Fruit fly (Drosophila melanogaster) whole organism, embryonic: ENCODE measurements around the gene Gclm.

Experiments
- ATbp ChIP-seq: fragments of 200-800 bp; sonication (Bioruptor generic); optimal IDR thresholded peaks from 2 replicates; lab custom pipeline; 2017; ENCODE audit warnings: missing biosample characterization, mild to moderate bottlenecking, missing genetic modification characterization, missing genetic modification reagents
- Bgb ChIP-seq: fragments of 200-800 bp; sonication (Bioruptor generic); IDR thresholded peaks from 2 replicates; pipeline ENCODE4 v1.3.6; 2022; ENCODE audit warnings: missing biosample characterization, missing genetic modification characterization; ENCODE audit not compliant: partially characterized antibody
- CG12391 ChIP-seq: fragments of 200-800 bp; sonication (Bioruptor generic); optimal IDR thresholded peaks from 3 replicates; lab custom pipeline; 2018; ENCODE audit warnings: missing biosample characterization, mild to moderate bottlenecking, missing genetic modification characterization, moderate library complexity
- CG13775 ChIP-seq: fragments of 200-800 bp; sonication (Bioruptor generic); optimal IDR thresholded peaks from 3 replicates; lab custom pipeline; 2017; ENCODE audit warnings: missing biosample characterization, mild to moderate bottlenecking, missing genetic modification characterization
- CG14667 ChIP-seq: fragments of 200-800 bp; sonication (Bioruptor generic); IDR thresholded peaks from 2 replicates; pipeline ENCODE4 v1.3.6; 2022; ENCODE audit warnings: missing biosample characterization, missing genetic modification characterization
- CG15073 ChIP-seq: fragments of 200-800 bp; sonication (Bioruptor generic); optimal IDR thresholded peaks from 2 replicates; lab custom pipeline; 2016; ENCODE audit warnings: missing biosample characterization, missing genetic modification characterization
- CG15696 ChIP-seq: fragments of 200-800 bp; sonication (Bioruptor generic); optimal IDR thresholded peaks from 2 replicates; lab custom pipeline; 2019; ENCODE audit warnings: missing biosample characterization, mild to moderate bottlenecking, missing genetic modification characterization, moderate library complexity
- CG17568 ChIP-seq: fragments of 200-800 bp; sonication (Bioruptor generic); optimal IDR thresholded peaks from 2 replicates; lab custom pipeline; 2018; ENCODE audit warnings: missing biosample characterization, mild to moderate bottlenecking, missing genetic modification characterization, moderate library complexity
- CG3847 ChIP-seq: fragments of 200-800 bp; sonication (Bioruptor generic); IDR thresholded peaks from 2 replicates; pipeline ENCODE4 v1.3.6; 2022; ENCODE audit warnings: missing biosample characterization, missing genetic modification characterization
- CG4404 ChIP-seq: fragments of 200-800 bp; sonication (Bioruptor generic); IDR thresholded peaks from 2 replicates; pipeline ENCODE4 v1.3.6; 2022; ENCODE audit warnings: missing biosample characterization, missing genetic modification characterization
- CG4617 ChIP-seq: fragments of 200-800 bp; sonication (Bioruptor generic); optimal IDR thresholded peaks from 3 replicates; lab custom pipeline; 2016; ENCODE audit warnings: missing biosample characterization, missing genetic modification characterization, borderline replicate concordance
- CG5180 ChIP-seq: fragments of 200-800 bp; sonication (Bioruptor generic); optimal IDR thresholded peaks from 3 replicates; lab custom pipeline; 2017; ENCODE audit warnings: missing biosample characterization, missing genetic modification characterization, mild to moderate bottlenecking, moderate library complexity, missing genetic modification reagents
- CG6254 ChIP-seq: fragments of 200-800 bp; sonication (Bioruptor generic); optimal IDR thresholded peaks from 3 replicates; lab custom pipeline; 2017; ENCODE audit warnings: mild to moderate bottlenecking, missing biosample characterization, missing genetic modification reagents, missing genetic modification characterization
- CG6813 ChIP-seq: fragments of 200-800 bp; sonication (Bioruptor generic); optimal IDR thresholded peaks from 2 replicates; lab custom pipeline; 2017; ENCODE audit warnings: missing biosample characterization, missing genetic modification characterization, mild to moderate bottlenecking, moderate library complexity, missing genetic modification reagents
- CG6854 ChIP-seq: fragments of 200-800 bp; sonication (Bioruptor generic); optimal IDR thresholded peaks from 3 replicates; lab custom pipeline; 2017; ENCODE audit warnings: missing biosample characterization, mild to moderate bottlenecking, missing genetic modification characterization
- CG7357 ChIP-seq: fragments of 200-800 bp; sonication (Bioruptor generic); IDR thresholded peaks from 3 replicates; pipeline ENCODE4 v1.3.6; 2022; ENCODE audit warnings: missing biosample characterization, missing genetic modification characterization
- CG7963 ChIP-seq: fragments of 200-800 bp; sonication (Bioruptor generic); IDR thresholded peaks from 3 replicates; pipeline ENCODE4 v1.3.6; 2022; ENCODE audit warnings: missing biosample characterization, missing genetic modification characterization; ENCODE audit not compliant: partially characterized antibody
- CG7987 ChIP-seq: fragments of 200-800 bp; sonication (Bioruptor generic); optimal IDR thresholded peaks from 2 replicates; lab custom pipeline; 2018; ENCODE audit warnings: missing biosample characterization, mild to moderate bottlenecking, missing genetic modification characterization, moderate library complexity
- CG8089 ChIP-seq: fragments of 200-800 bp; sonication (Bioruptor generic); optimal IDR thresholded peaks from 3 replicates; lab custom pipeline; 2016; ENCODE audit warnings: missing biosample characterization, missing genetic modification characterization
- CG8290 ChIP-seq, 3 experiments: fragments of 200-800 bp; sonication (Bioruptor generic); optimal IDR thresholded peaks; 2 replicates each; lab custom pipeline; 2016 to 2019; ENCODE audit warnings: missing biosample characterization in 3 of 3, missing genetic modification characterization in 3 of 3, mild to moderate bottlenecking in 2 of 3, moderate library complexity in 1 of 3
- CG8765 ChIP-seq: fragments of 200-800 bp; sonication (Bioruptor generic); IDR thresholded peaks from 2 replicates; pipeline ENCODE4 v1.3.6; 2022; ENCODE audit warnings: missing biosample characterization, missing genetic modification characterization
- CrebB ChIP-seq: fragments of 200-800 bp; sonication (Bioruptor generic); optimal IDR thresholded peaks from 3 replicates; lab custom pipeline; 2018; ENCODE audit warnings: missing biosample characterization, mild to moderate bottlenecking, missing genetic modification characterization
- Dref ChIP-seq: fragments of 200-800 bp; sonication (Bioruptor generic); IDR thresholded peaks from 2 replicates; pipeline ENCODE4 v1.3.6; 2022; ENCODE audit warnings: missing biosample characterization, missing genetic modification characterization
- E2f1 ChIP-seq: fragments of 200-800 bp; sonication (Bioruptor generic); IDR thresholded peaks from 2 replicates; pipeline ENCODE4 v1.3.6; 2022; ENCODE audit warnings: missing biosample characterization, missing genetic modification characterization
- H15 ChIP-seq: fragments of 200-800 bp; sonication (Bioruptor generic); IDR thresholded peaks from 3 replicates; pipeline ENCODE4 v1.3.6; 2022; ENCODE audit warnings: missing biosample characterization, missing genetic modification characterization
- H2.0 ChIP-seq: fragments of 200-800 bp; sonication (Bioruptor generic); IDR thresholded peaks from 2 replicates; pipeline ENCODE4 v1.3.6; 2022; ENCODE audit warnings: missing biosample characterization, missing genetic modification characterization
- Hr39 ChIP-seq: fragments of >200 bp; optimal IDR thresholded peaks from 2 replicates; lab custom pipeline; 2017
- Hr78 ChIP-seq, 2 experiments: fragments of 200-800 bp in 1 of 2; fragments of >200 bp in 1 of 2; sonication (Bioruptor generic) in 1 of 2; optimal IDR thresholded peaks; 2 replicates each; lab custom pipeline; 2017 to 2019; ENCODE audit warnings: missing biosample characterization in 2 of 2, missing genetic modification characterization in 2 of 2, mild to moderate bottlenecking in 1 of 2, moderate library complexity in 1 of 2
- Lim3 ChIP-seq: fragments of 200-800 bp; sonication (Bioruptor generic); IDR thresholded peaks from 2 replicates; pipeline ENCODE4 v1.3.6; 2022; ENCODE audit warnings: missing biosample characterization, missing genetic modification characterization
- Oaz ChIP-seq: fragments of 200-800 bp; sonication (Bioruptor generic); IDR thresholded peaks from 2 replicates; pipeline ENCODE4 v1.3.6; 2022; ENCODE audit warnings: missing biosample characterization, missing genetic modification characterization
- Opbp ChIP-seq: fragments of 200-800 bp; sonication (Bioruptor generic); IDR thresholded peaks from 3 replicates; pipeline ENCODE4 v1.3.6; 2022; ENCODE audit warnings: missing biosample characterization, missing genetic modification characterization; ENCODE audit not compliant: partially characterized antibody
- Sox102F ChIP-seq: fragments of 200-800 bp; sonication (Bioruptor generic); optimal IDR thresholded peaks from 2 replicates; lab custom pipeline; 2018; ENCODE audit warnings: missing biosample characterization, mild to moderate bottlenecking, missing genetic modification characterization, moderate library complexity
- Xrp1 ChIP-seq: fragments of 200-800 bp; sonication (Bioruptor generic); IDR thresholded peaks from 2 replicates; pipeline ENCODE4 v1.3.6; 2022; ENCODE audit warnings: missing biosample characterization, missing genetic modification characterization
- bigmax ChIP-seq: fragments of 200-800 bp; sonication (Bioruptor generic); optimal IDR thresholded peaks from 2 replicates; lab custom pipeline; 2018; ENCODE audit warnings: missing biosample characterization, mild to moderate bottlenecking, missing genetic modification characterization
- cad ChIP-seq: fragments of >200 bp; optimal IDR thresholded peaks from 2 replicates; lab custom pipeline; 2017; ENCODE audit warnings: missing biosample characterization, missing genetic modification characterization
- cg ChIP-seq: fragments of 200-800 bp; sonication (Bioruptor generic); optimal IDR thresholded peaks from 3 replicates; lab custom pipeline; 2019; ENCODE audit warnings: missing biosample characterization, mild to moderate bottlenecking, missing genetic modification characterization, moderate library complexity
- crc ChIP-seq: fragments of 200-800 bp; sonication (Bioruptor generic); optimal IDR thresholded peaks from 2 replicates; lab custom pipeline; 2016; ENCODE audit warnings: missing biosample characterization, missing genetic modification characterization
- dm ChIP-seq: fragments of 200-800 bp; sonication (Bioruptor generic); optimal IDR thresholded peaks from 3 replicates; lab custom pipeline; 2016; ENCODE audit warnings: missing biosample characterization, missing genetic modification characterization
- fru ChIP-seq: fragments of >200 bp; optimal IDR thresholded peaks from 2 replicates; lab custom pipeline; 2017
- hbn ChIP-seq: fragments of 200-800 bp; sonication (Bioruptor generic); IDR thresholded peaks from 2 replicates; pipeline ENCODE4 v1.3.6; 2022; ENCODE audit warnings: missing biosample characterization, missing genetic modification characterization; ENCODE audit not compliant: partially characterized antibody
- jumu ChIP-seq: fragments of 200-800 bp; sonication (Bioruptor generic); optimal IDR thresholded peaks from 3 replicates; lab custom pipeline; 2016; ENCODE audit warnings: missing biosample characterization, missing genetic modification characterization
- lbe ChIP-seq: fragments of 200-800 bp; sonication (Bioruptor generic); optimal IDR thresholded peaks from 2 replicates; lab custom pipeline; 2016; ENCODE audit warnings: missing biosample characterization, mild to moderate bottlenecking, missing genetic modification characterization
- peb ChIP-seq: fragments of 200-800 bp; sonication (Bioruptor generic); IDR thresholded peaks from 2 replicates; pipeline ENCODE4 v1.3.6; 2022; ENCODE audit warnings: missing biosample characterization, missing genetic modification characterization
- pnt ChIP-seq: fragments of 200-800 bp; sonication (Bioruptor generic); optimal IDR thresholded peaks from 3 replicates; lab custom pipeline; 2016; ENCODE audit warnings: missing biosample characterization, missing genetic modification characterization
- sd ChIP-seq: fragments of 200-800 bp; sonication (Bioruptor generic); optimal IDR thresholded peaks from 3 replicates; lab custom pipeline; 2018; ENCODE audit warnings: missing biosample characterization, mild to moderate bottlenecking, missing genetic modification characterization, moderate library complexity
- sens ChIP-seq: fragments of 200-800 bp; sonication (Bioruptor generic); peaks from one replicate; lab custom pipeline; 2016; ENCODE audit warnings: missing biosample characterization, missing genetic modification characterization
- ssp ChIP-seq: fragments of 200-800 bp; sonication (Bioruptor generic); IDR thresholded peaks from 2 replicates; pipeline ENCODE4 v1.3.6; 2022; ENCODE audit warnings: missing biosample characterization, missing genetic modification characterization
- stwl ChIP-seq: fragments of 200-800 bp; sonication (Bioruptor generic); optimal IDR thresholded peaks from 3 replicates; lab custom pipeline; 2018; ENCODE audit warnings: missing biosample characterization, mild to moderate bottlenecking, missing genetic modification characterization, moderate library complexity
- tna ChIP-seq: fragments of 200-800 bp; sonication (Bioruptor generic); IDR thresholded peaks from 2 replicates; pipeline ENCODE4 v1.3.6; 2022; ENCODE audit warnings: missing biosample characterization, missing genetic modification characterization; ENCODE audit not compliant: partially characterized antibody
- unpg ChIP-seq: fragments of 200-800 bp; sonication (Bioruptor generic); optimal IDR thresholded peaks from 3 replicates; lab custom pipeline; 2018; ENCODE audit warnings: missing biosample characterization, mild to moderate bottlenecking, missing genetic modification characterization, moderate library complexity
- vvl ChIP-seq: fragments of 200-800 bp; sonication (Bioruptor generic); IDR thresholded peaks from 2 replicates; pipeline ENCODE4 v1.3.6; 2022; ENCODE audit warnings: missing biosample characterization, missing genetic modification characterization

The Gclm gene

dm6 chr3R:22720808-22721306, 34.5 kb upstream of the Gclm start, which contains the start of gene wge (continued):
- no peak for TF ChIP-seq CG17568 (GFP tag; lab: Kevin White, UChicago)
- no peak for TF ChIP-seq cad (GFP tag; lab: Kevin White, UChicago)
- TF ChIP-seq unpg (GFP tag; lab: Kevin White, UChicago): no peak
- no peak for TF ChIP-seq H15 (GFP tag; lab: Robert Waterston, UW)
- peak; percentile 76 for TF ChIP-seq Bgb (GFP tag; lab: Robert Waterston, UW)
- TF ChIP-seq Lim3 (GFP tag; lab: Robert Waterston, UW): no peak
- TF ChIP-seq ATbp (GFP tag; lab: Kevin White, UChicago): no peak
- no peak for TF ChIP-seq CG15696 (tag; lab: Kevin White, UChicago)
- TF ChIP-seq Opbp (GFP tag; lab: Robert Waterston, UW): peak; percentile 58; the same call in 1 of the 3 replicates
- no peak; the same call in 1 of the 2 replicates for TF ChIP-seq hbn
- no peak for TF ChIP-seq Hr39 (lab: Kevin White, UChicago)
- TF ChIP-seq jumu (GFP tag; lab: Kevin White, UChicago): no peak
- TF ChIP-seq vvl: no peak
- TF ChIP-seq CG7357: no peak
- no peak for TF ChIP-seq CrebB
- TF ChIP-seq CG12391: no peak
- no peak for TF ChIP-seq CG5180 (GFP tag; lab: Kevin White, UChicago)
- TF ChIP-seq bigmax (GFP tag; lab: Kevin White, UChicago): no peak
- TF ChIP-seq sens: no peak
- peak; percentile 58; the same call in 1 of the 2 replicates for TF ChIP-seq tna (GFP tag; lab: Robert Waterston, UW)
- no peak for TF ChIP-seq Hr78 (GFP tag; optimal IDR thresholded peaks at IDR 0.05; lab: Kevin White, UChicago)
- TF ChIP-seq CG7987 (GFP tag; lab: Kevin White, UChicago): no peak
- TF ChIP-seq CG4404 (GFP tag; lab: Robert Waterston, UW): no peak
- no peak for TF ChIP-seq CG8765 (GFP tag; lab: Robert Waterston, UW)
- TF ChIP-seq crc (GFP tag; lab: Kevin White, UChicago): no peak
- TF ChIP-seq CG14667 (GFP tag; lab: Robert Waterston, UW): no peak
- no peak for TF ChIP-seq CG6813
- no peak for TF ChIP-seq E2f1
- no peak for TF ChIP-seq H2.0 (GFP tag; lab: Robert Waterston, UW)
- no peak for TF ChIP-seq fru
- no peak for TF ChIP-seq CG8089
- TF ChIP-seq CG4617 (GFP tag; lab: Kevin White, UChicago): peak; percentile 88
- peak; percentile 55; the same call in 1 of the 3 replicates for TF ChIP-seq CG7963
- no peak for TF ChIP-seq CG15073 (GFP tag; lab: Kevin White, UChicago)
- TF ChIP-seq Xrp1: no peak
- no peak for TF ChIP-seq ssp (GFP tag; lab: Robert Waterston, UW)
- no peak for TF ChIP-seq pnt (GFP tag; lab: Kevin White, UChicago)
- no peak for TF ChIP-seq CG6854 (GFP tag; lab: Kevin White, UChicago)
- no peak for TF ChIP-seq peb (GFP tag; lab: Robert Waterston, UW)
- peak; percentile 91 for TF ChIP-seq Dref (GFP tag; lab: Robert Waterston, UW)
- TF ChIP-seq cg (GFP tag; lab: Kevin White, UChicago): peak; percentile 57
- TF ChIP-seq CG13775 (GFP tag; lab: Kevin White, UChicago): no peak
- peak; percentile 69 for TF ChIP-seq sd (tag; lab: Kevin White, UChicago)
- no peak for TF ChIP-seq dm (GFP tag; lab: Kevin White, UChicago)
- TF ChIP-seq CG3847 (GFP tag; lab: Robert Waterston, UW): no peak
- peak; percentile 39 for TF ChIP-seq lbe (GFP tag; lab: Kevin White, UChicago)
- TF ChIP-seq stwl (tag; lab: Kevin White, UChicago): peak; percentile 48
- TF ChIP-seq Oaz (GFP tag; lab: Robert Waterston, UW): no peak
- no peak for TF ChIP-seq Sox102F (GFP tag; lab: Kevin White, UChicago)
- TF ChIP-seq CG6254 (GFP tag; lab: Kevin White, UChicago): no peak
- no peak for TF ChIP-seq CG8290 (GFP tag; optimal IDR thresholded peaks at IDR 0.05; lab: Kevin White, UChicago)
- no peak for TF ChIP-seq CG8290 (tag; optimal IDR thresholded peaks at IDR 0.05; lab: Kevin White, UChicago)
